Worm (Caenorhabditis elegans) whole organism, L1 larva: ENCODE results near the gene sdz-5.

Experiments used
- ama-1 ChIP-seq: fragments of 150-350 bp; optimal IDR thresholded peaks from 2 replicates; lab custom pipeline; 2014
- fkh-10 ChIP-seq: sonication (generic microtip); optimal IDR thresholded peaks from 2 replicates; lab custom pipeline; 2017; ENCODE audit warnings: missing biosample characterization, missing genetic modification reagents, missing genetic modification characterization
- grh-1 ChIP-seq: fragments of 200-800 bp; sonication (Bioruptor generic); IDR thresholded peaks from 2 replicates; pipeline ENCODE4 v1.3.6; 2022; ENCODE audit warnings: missing genetic modification reagents, missing genetic modification characterization, missing compliant biosample characterization
- nhr-28 ChIP-seq: fragments of 150-350 bp; optimal IDR thresholded peaks from 2 replicates; lab custom pipeline; 2014; ENCODE audit warnings: missing biosample characterization, missing genetic modification characterization
- nhr-76 ChIP-seq: sonication (generic microtip); optimal IDR thresholded peaks from 2 replicates; lab custom pipeline; 2017; ENCODE audit warnings: missing biosample characterization, missing genetic modification characterization
- xbp-1 ChIP-seq: sonication (generic microtip); optimal IDR thresholded peaks from 2 replicates; lab custom pipeline; 2016; ENCODE audit warnings: missing genetic modification characterization, missing compliant biosample characterization
- ztf-4 ChIP-seq: fragments of 150-350 bp; optimal IDR thresholded peaks from 2 replicates; lab custom pipeline; 2014; ENCODE audit warnings: missing biosample characterization, missing genetic modification characterization

DNA sequence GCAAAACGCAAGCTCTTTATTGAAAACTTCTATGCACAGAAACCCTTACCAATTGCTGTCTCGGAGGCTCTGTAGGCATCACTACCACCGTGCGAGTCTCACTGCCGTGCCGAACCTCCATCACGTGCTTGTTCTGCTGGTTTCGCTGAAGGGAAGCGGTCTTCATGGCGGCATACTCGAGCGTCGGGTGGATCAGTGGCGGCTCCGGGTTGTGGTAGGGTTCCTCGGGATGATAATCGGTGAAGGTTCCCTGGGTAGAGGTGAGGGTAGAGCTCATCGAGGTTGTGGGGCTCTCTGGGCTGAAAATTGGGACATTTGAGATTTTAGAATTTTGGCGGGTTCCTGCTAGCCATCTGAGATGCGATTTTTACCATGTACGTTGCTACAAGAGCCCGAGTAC is 44.3 kb downstream of the sdz-5 start:
- TF ChIP-seq xbp-1 (tag; lab: Kevin White, UChicago) (no peak), grh-1 (GFP tag; lab: Robert Waterston, UW) (no peak), nhr-28 (tag; lab: Kevin White, UChicago) (no peak), ztf-4 (tag; lab: Kevin White, UChicago) (no peak), ama-1 (lab: Kevin White, UChicago) (no peak), nhr-76 (tag; lab: Kevin White, UChicago) (no peak), fkh-10 (GFP tag; lab: Kevin White, UChicago) (no peak)
